Worm (Caenorhabditis elegans) whole organism, L3 larva: Measurements from ENCODE around the gene cpl-1.

Source experiments
- R02D3.7 ChIP-seq: fragments of 150-350 bp; optimal IDR thresholded peaks from 2 replicates; lab custom pipeline; 2014; ENCODE audit warnings: missing biosample characterization, missing genetic modification characterization
- ZK546.5 ChIP-seq: sonication (generic microtip); optimal IDR thresholded peaks from 2 replicates; lab custom pipeline; 2017; ENCODE audit warnings: missing biosample characterization, missing genetic modification characterization
- aly-2 ChIP-seq: fragments of 150-350 bp; optimal IDR thresholded peaks from 2 replicates; lab custom pipeline; 2014; ENCODE audit warnings: missing biosample characterization, missing genetic modification characterization
- ceh-28 ChIP-seq: fragments of 150-350 bp; optimal IDR thresholded peaks from 2 replicates; lab custom pipeline; 2014; ENCODE audit warnings: missing biosample characterization, missing genetic modification reagents, missing genetic modification characterization
- daf-12 ChIP-seq: fragments of 150-350 bp; optimal IDR thresholded peaks from 2 replicates; lab custom pipeline; 2014; ENCODE audit warnings: missing biosample characterization, missing genetic modification reagents, missing genetic modification characterization
- elt-1 ChIP-seq: fragments of 150-350 bp; optimal IDR thresholded peaks from 2 replicates; lab custom pipeline; 2014; ENCODE audit warnings: missing biosample characterization, missing genetic modification characterization
- elt-2 ChIP-seq: sonication (generic microtip); optimal IDR thresholded peaks from 2 replicates; lab custom pipeline; 2016; ENCODE audit warnings: missing genetic modification reagents, mild to moderate bottlenecking, missing genetic modification characterization, missing compliant biosample characterization
- elt-3 ChIP-seq, 3 experiments: fragments of 150-350 bp in 1 of 3; sonication (generic microtip) in 2 of 3; optimal IDR thresholded peaks; 2 replicates in 2 of 3; 4 replicates in 1 of 3; lab custom pipeline; 2014 to 2017; ENCODE audit warnings: missing biosample characterization in 3 of 3, missing genetic modification characterization in 3 of 3
- eor-1 ChIP-seq, 2 experiments: fragments of 150-350 bp; optimal IDR thresholded peaks; 2 replicates each; lab custom pipeline; 2014 to 2018; ENCODE audit warnings: missing biosample characterization in 2 of 2, missing genetic modification characterization in 2 of 2
- fkh-2 ChIP-seq: fragments of 150-350 bp; optimal IDR thresholded peaks from 2 replicates; lab custom pipeline; 2014; ENCODE audit warnings: missing biosample characterization, missing genetic modification reagents, missing genetic modification characterization
- lin-15B ChIP-seq: fragments of 150-350 bp; optimal IDR thresholded peaks from 2 replicates; lab custom pipeline; 2014; ENCODE audit warnings: missing biosample characterization, missing genetic modification characterization
- lin-39 ChIP-seq: fragments of 150-350 bp; optimal IDR thresholded peaks from 2 replicates; lab custom pipeline; 2018; ENCODE audit warnings: missing biosample characterization, missing genetic modification reagents, missing genetic modification characterization
- mdl-1 ChIP-seq: fragments of 150-350 bp; optimal IDR thresholded peaks from 2 replicates; lab custom pipeline; 2014; ENCODE audit warnings: missing biosample characterization, missing genetic modification characterization
- mml-1 ChIP-seq: fragments of 150-350 bp; sonication (generic microtip); optimal IDR thresholded peaks from 3 replicates; lab custom pipeline; 2014; ENCODE audit warnings: missing biosample characterization, missing genetic modification characterization
- nfya-1 ChIP-seq: sonication (generic microtip); optimal IDR thresholded peaks from 2 replicates; lab custom pipeline; 2017; ENCODE audit warnings: missing genetic modification characterization, mild to moderate bottlenecking, missing compliant biosample characterization, antibody characterized with exemption, moderate library complexity; ENCODE audit not compliant: insufficient read depth
- nhr-11 ChIP-seq: fragments of 150-350 bp; optimal IDR thresholded peaks from 2 replicates; lab custom pipeline; 2014; ENCODE audit warnings: missing biosample characterization, missing genetic modification characterization
- nhr-12 ChIP-seq: fragments of 150-350 bp; optimal IDR thresholded peaks from 2 replicates; lab custom pipeline; 2014; ENCODE audit warnings: missing biosample characterization, missing genetic modification characterization
- nhr-25 ChIP-seq: sonication (generic microtip); optimal IDR thresholded peaks from 2 replicates; lab custom pipeline; 2017; ENCODE audit warnings: missing biosample characterization, missing genetic modification characterization
- nhr-28 ChIP-seq: fragments of 150-350 bp; optimal IDR thresholded peaks from 2 replicates; lab custom pipeline; 2014; ENCODE audit warnings: missing biosample characterization, missing genetic modification characterization
- nhr-67 ChIP-seq: fragments of 150-350 bp; optimal IDR thresholded peaks from 2 replicates; lab custom pipeline; 2014; ENCODE audit warnings: missing biosample characterization, missing genetic modification characterization
- nhr-76 ChIP-seq: fragments of 150-350 bp; sonication (generic microtip); optimal IDR thresholded peaks from 5 replicates; lab custom pipeline; 2014; ENCODE audit warnings: missing biosample characterization, missing genetic modification characterization
- nhr-77 ChIP-seq: fragments of 150-350 bp; optimal IDR thresholded peaks from 2 replicates; lab custom pipeline; 2014; ENCODE audit warnings: missing biosample characterization, missing genetic modification characterization
- pha-4 ChIP-seq: fragments of 150-350 bp; optimal IDR thresholded peaks from 2 replicates; lab custom pipeline; 2014; ENCODE audit warnings: missing biosample characterization, missing genetic modification reagents, missing genetic modification characterization
- pqm-1 ChIP-seq: fragments of 150-350 bp; optimal IDR thresholded peaks from 2 replicates; lab custom pipeline; 2017; ENCODE audit warnings: missing biosample characterization, missing genetic modification characterization, inconsistent platforms
- sea-2 ChIP-seq: fragments of 150-350 bp; sonication (generic microtip); optimal IDR thresholded peaks from 4 replicates; lab custom pipeline; 2014; ENCODE audit warnings: missing biosample characterization, missing genetic modification reagents, missing genetic modification characterization
- skn-1 ChIP-seq: fragments of 150-350 bp; optimal IDR thresholded peaks from 2 replicates; lab custom pipeline; 2014; ENCODE audit warnings: missing biosample characterization, missing genetic modification characterization
- snpc-4 ChIP-seq: fragments of 150-350 bp; optimal IDR thresholded peaks from 2 replicates; lab custom pipeline; 2014; ENCODE audit warnings: missing biosample characterization, missing genetic modification characterization
- tbx-2 ChIP-seq: sonication (generic microtip); optimal IDR thresholded peaks from 2 replicates; lab custom pipeline; 2016; ENCODE audit warnings: mild to moderate bottlenecking, missing genetic modification characterization, missing compliant biosample characterization
- unc-39 ChIP-seq: sonication (generic microtip); optimal IDR thresholded peaks from 4 replicates; lab custom pipeline; 2017; ENCODE audit warnings: missing biosample characterization, missing genetic modification characterization
- ztf-4 ChIP-seq: fragments of 150-350 bp; optimal IDR thresholded peaks from 2 replicates; lab custom pipeline; 2014; ENCODE audit warnings: missing biosample characterization, missing genetic modification characterization

cpl-1 gene

DNA sequence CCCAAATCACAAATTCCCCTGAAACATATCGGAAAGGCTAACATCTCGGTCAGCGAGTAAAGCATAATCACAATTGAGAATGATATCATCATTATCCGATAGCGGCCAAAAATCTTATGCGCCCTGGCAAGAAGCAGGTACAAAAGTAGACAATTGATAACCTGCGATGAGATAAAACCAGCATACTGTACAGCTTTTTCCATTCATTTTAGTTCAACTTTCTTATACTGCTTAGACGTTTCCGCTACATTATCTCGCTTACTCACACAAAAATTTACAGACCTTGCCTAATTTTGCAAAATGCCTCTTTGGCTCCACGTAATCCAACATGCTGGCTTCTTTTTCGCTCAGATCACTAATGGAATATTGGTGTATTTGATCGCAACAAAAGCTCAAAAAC is 12.2 kb downstream of the cpl-1 start, which contains the start of gene str-150:
Gene str-150 (plus strand): TSS at position 301 of the 400 bp plus-strand sequence.
- TF ChIP-seq elt-2 (tag; lab: Kevin White, UChicago), result no peak
- TF ChIP-seq aly-2 (tag; lab: Kevin White, UChicago), result no peak
- no peak for TF ChIP-seq sea-2 (GFP tag; lab: Kevin White, UChicago)
- no peak for TF ChIP-seq pqm-1 (tag; lab: Kevin White, UChicago)
- TF ChIP-seq ztf-4, result no peak
- no peak for TF ChIP-seq nhr-25 (tag; lab: Kevin White, UChicago)
- no peak for TF ChIP-seq snpc-4 (tag; lab: Kevin White, UChicago)
- TF ChIP-seq lin-39 (tag; lab: Kevin White, UChicago), result no peak
- no peak for TF ChIP-seq fkh-2
- TF ChIP-seq R02D3.7 (tag; lab: Kevin White, UChicago), result no peak
- no peak for TF ChIP-seq nhr-11
- TF ChIP-seq nhr-76 (tag; lab: Kevin White, UChicago), result no peak
- no peak for TF ChIP-seq nhr-28
- no peak for TF ChIP-seq elt-3 (tag; optimal IDR thresholded peaks at IDR 0.05; lab: Kevin White, UChicago)

DNA sequence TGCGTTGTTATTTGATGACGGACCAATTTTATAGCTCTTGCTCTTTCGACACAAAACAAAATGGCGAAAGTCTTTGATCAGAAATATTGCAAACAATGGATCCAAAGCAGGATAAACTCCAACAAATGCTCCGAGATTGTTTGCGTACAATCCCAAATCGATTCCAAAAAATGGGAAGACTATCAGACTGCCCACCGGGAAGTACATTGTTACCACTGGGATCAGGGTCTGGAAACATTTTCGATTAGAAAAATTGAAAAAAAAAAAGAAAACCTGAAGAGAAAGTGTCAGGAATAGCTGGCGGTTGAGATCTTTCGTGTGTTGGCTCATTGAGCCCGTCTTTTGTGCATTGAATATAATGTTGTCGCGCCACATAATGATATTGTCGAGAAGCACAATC is 14.1 kb downstream of the cpl-1 start:
- TF ChIP-seq lin-39 (tag; lab: Kevin White, UChicago) (no peak), eor-1 (tag; optimal IDR thresholded peaks at IDR 0.05; lab: Kevin White, UChicago) (no peak), nhr-77 (tag; lab: Kevin White, UChicago) (no peak), ZK546.5 (tag; lab: Kevin White, UChicago) (no peak), nhr-28 (no peak), aly-2 (tag; lab: Kevin White, UChicago) (no peak), pha-4 (tag; lab: Kevin White, UChicago) (no peak), skn-1 (tag; lab: Kevin White, UChicago) (no peak), mml-1 (tag; lab: Kevin White, UChicago) (no peak), pqm-1 (tag; lab: Kevin White, UChicago) (no peak), elt-3 (tag; optimal IDR thresholded peaks at IDR 0.05; lab: Kevin White, UChicago) (no peak)

DNA sequence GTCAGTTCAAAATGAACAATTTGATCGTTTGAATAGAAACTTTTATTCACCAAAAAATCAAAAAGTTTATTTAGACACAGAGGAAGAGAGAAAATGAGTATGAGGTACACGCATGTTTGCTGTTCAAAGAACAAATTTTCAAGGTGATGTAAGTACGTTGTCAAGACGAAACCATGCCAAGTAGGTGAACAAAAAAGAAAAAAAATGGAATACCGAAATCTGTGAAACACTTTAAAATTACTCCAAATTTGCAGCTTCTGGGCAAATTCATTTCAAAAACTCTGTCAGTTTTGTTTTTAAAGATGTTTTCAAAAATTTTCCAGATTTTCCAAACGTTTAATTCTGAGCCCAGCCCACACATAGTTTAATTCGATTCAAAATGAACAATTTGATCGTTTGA is 14.7 kb downstream of the cpl-1 start, which contains the start of gene nhr-271:
Gene nhr-271 (minus strand): TSS at position 101 of the 400 bp plus-strand sequence.
- no peak for TF ChIP-seq eor-1 (tag; optimal IDR thresholded peaks at IDR 0.05; lab: Kevin White, UChicago)
- no peak for TF ChIP-seq daf-12

DNA sequence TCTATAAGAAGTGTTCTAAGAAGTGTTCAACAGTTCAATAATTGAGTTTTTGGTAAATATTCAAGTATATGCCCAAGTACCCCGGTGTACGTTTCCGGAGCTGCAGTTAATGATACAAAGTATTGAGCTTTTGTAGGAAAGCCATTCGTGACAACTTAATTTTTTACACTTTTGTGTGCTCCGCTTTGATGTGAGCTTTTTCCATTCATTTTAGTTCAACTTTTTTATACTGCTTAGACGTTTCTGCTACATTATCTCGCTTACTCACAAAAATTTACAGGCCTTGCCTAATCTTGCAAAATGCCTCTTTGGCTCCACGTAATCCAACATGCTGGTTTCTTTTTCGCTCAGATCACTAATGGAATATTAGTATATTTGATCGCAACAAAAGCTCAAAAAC is 19.2 kb downstream of the cpl-1 start, which contains the start of gene str-151:
Gene str-151 (plus strand): TSS at position 301 of the 400 bp plus-strand sequence.
- TF ChIP-seq elt-1 (no peak), skn-1 (tag; lab: Kevin White, UChicago) (no peak), ceh-28 (tag; lab: Kevin White, UChicago) (no peak), nhr-12 (tag; lab: Kevin White, UChicago) (no peak), nhr-25 (tag; lab: Kevin White, UChicago) (no peak), elt-3 (tag; optimal IDR thresholded peaks at IDR 0.05; lab: Kevin White, UChicago) (no peak), pha-4 (tag; lab: Kevin White, UChicago) (no peak), nhr-77 (tag; lab: Kevin White, UChicago) (no peak)

DNA sequence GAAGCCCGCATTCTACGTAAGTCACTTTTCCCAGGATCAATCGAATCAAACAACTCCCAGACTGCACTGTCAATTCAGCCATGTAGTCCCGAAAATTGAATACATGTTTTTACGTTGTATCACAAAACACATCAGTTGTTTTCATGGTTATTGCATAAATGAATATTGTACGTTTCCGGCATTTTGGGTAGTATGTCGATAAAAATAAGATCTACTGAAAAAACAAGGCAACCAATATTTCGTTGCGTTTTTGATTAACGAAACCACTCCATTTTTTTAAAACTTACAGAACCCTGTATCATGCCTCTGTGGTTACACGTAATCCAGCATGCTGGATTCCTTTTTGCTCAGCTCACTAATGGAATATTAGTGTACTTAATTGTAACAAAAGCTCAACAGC is 22.0 kb downstream of the cpl-1 start, which contains the start of gene str-149:
Gene str-149 (plus strand): TSS at position 301 of the 400 bp plus-strand sequence.
- TF ChIP-seq lin-15B (tag; lab: Kevin White, UChicago), result no peak
- TF ChIP-seq elt-3 (tag; optimal IDR thresholded peaks at IDR 0.05; lab: Kevin White, UChicago), result no peak
- no peak for TF ChIP-seq nhr-76 (tag; lab: Kevin White, UChicago)

DNA sequence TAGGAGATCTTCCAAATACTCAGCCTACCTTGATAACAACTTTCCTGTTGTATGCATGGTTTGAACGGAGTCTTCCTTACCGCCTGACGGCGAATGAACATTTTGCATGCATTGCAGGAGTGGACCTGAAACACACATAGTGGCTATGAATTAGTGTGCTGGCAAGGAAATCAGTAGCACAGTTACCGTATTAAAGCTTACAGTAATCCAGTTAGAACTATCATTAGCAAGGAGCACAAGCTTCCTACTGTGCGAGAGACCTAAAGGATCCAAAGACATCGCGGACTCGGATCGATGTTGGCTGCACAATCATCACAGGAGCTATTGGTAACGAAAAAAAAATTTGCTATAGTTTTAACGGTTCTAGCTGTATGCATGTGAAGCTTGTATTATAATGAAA is 24.4 kb downstream of the cpl-1 start, which contains the start of gene nhr-233:
Gene nhr-233 (minus strand): TSS at position 101 of the 400 bp plus-strand sequence.
- no peak for TF ChIP-seq mdl-1 (tag; lab: Kevin White, UChicago)
- TF ChIP-seq unc-39 (tag; lab: Kevin White, UChicago), result no peak
- no peak for TF ChIP-seq tbx-2 (tag; lab: Kevin White, UChicago)
- no peak for TF ChIP-seq pha-4 (tag; lab: Kevin White, UChicago)
- TF ChIP-seq nhr-67 (tag; lab: Kevin White, UChicago), result no peak
- no peak for TF ChIP-seq daf-12
- TF ChIP-seq nhr-76 (tag; lab: Kevin White, UChicago), result no peak
- no peak for TF ChIP-seq nhr-12 (tag; lab: Kevin White, UChicago)
- TF ChIP-seq nhr-77 (tag; lab: Kevin White, UChicago), result no peak
- TF ChIP-seq nfya-1 (tag; lab: Kevin White, UChicago), result no peak
